Fruit fly (Drosophila melanogaster) whole organism, pupa: Measurements from ENCODE around the gene Muc91C.

Experiments used
- CG10348 ChIP-seq: fragments of 200-800 bp; sonication (Bioruptor generic); IDR thresholded peaks from 2 replicates; pipeline ENCODE4 v1.3.6; 2022; ENCODE audit warnings: missing biosample characterization, missing genetic modification characterization
- CG13204 ChIP-seq: fragments of 200-800 bp; sonication (Bioruptor generic); optimal IDR thresholded peaks from 2 replicates; lab custom pipeline; 2018; ENCODE audit warnings: missing biosample characterization, mild to moderate bottlenecking, missing genetic modification characterization, moderate library complexity
- CG17806 ChIP-seq: fragments of 200-800 bp; sonication (Bioruptor generic); optimal IDR thresholded peaks from 2 replicates; lab custom pipeline; 2018; ENCODE audit warnings: missing biosample characterization, mild to moderate bottlenecking, missing genetic modification characterization, moderate library complexity
- CG4496 ChIP-seq: fragments of 200-800 bp; sonication (Bioruptor generic); IDR thresholded peaks from 3 replicates; pipeline ENCODE4 v1.3.6; 2022; ENCODE audit warnings: missing biosample characterization, missing genetic modification characterization
- EcR ChIP-seq: fragments of 200-800 bp; sonication (Bioruptor generic); optimal IDR thresholded peaks from 3 replicates; lab custom pipeline; 2019; ENCODE audit warnings: missing biosample characterization, missing genetic modification characterization, mild to moderate bottlenecking, moderate library complexity, missing genetic modification reagents
- Ets98B ChIP-seq: fragments of 200-800 bp; sonication (Bioruptor generic); IDR thresholded peaks from 2 replicates; pipeline ENCODE4 v1.3.6; 2022; ENCODE audit warnings: missing biosample characterization, missing genetic modification characterization
- Snoo ChIP-seq: fragments of 200-800 bp; sonication (Bioruptor generic); optimal IDR thresholded peaks from 3 replicates; lab custom pipeline; 2017; ENCODE audit warnings: missing biosample characterization, mild to moderate bottlenecking, missing genetic modification characterization, inconsistent platforms
- gl ChIP-seq: fragments of 200-800 bp; sonication (Bioruptor generic); optimal IDR thresholded peaks from 2 replicates; lab custom pipeline; 2018; ENCODE audit warnings: missing biosample characterization, mild to moderate bottlenecking, missing genetic modification characterization
- rn ChIP-seq: fragments of 200-800 bp; sonication (Bioruptor generic); IDR thresholded peaks from 2 replicates; pipeline ENCODE4 v1.3.6; 2022; ENCODE audit warnings: missing biosample characterization, missing genetic modification characterization

- no peak for TF ChIP-seq rn
- no peak for TF ChIP-seq CG4496
- no peak for TF ChIP-seq Snoo (tag; lab: Kevin White, UChicago)
- TF ChIP-seq EcR = no peak
- TF ChIP-seq Ets98B (GFP tag; lab: Robert Waterston, UW) = no peak
- TF ChIP-seq CG10348 (GFP tag; lab: Robert Waterston, UW) = no peak
- no peak for TF ChIP-seq CG13204 (GFP tag; lab: Kevin White, UChicago)
- no peak for TF ChIP-seq CG17806 (tag; lab: Kevin White, UChicago)
- no peak for TF ChIP-seq gl
Measured at dm6 chr3R:18726334-18726733, 33.8 kb upstream of the Muc91C start, which contains the start of gene CG7714.
